Worm (Caenorhabditis elegans) whole organism, L2 larva: ENCODE measurements around the gene smf-1.

ENCODE experiments used
- R02D3.7 ChIP-seq: fragments of 150-350 bp; optimal IDR thresholded peaks from 2 replicates; lab custom pipeline; 2014; ENCODE audit warnings: missing biosample characterization, missing genetic modification characterization
- mab-5 ChIP-seq: fragments of 150-350 bp; optimal IDR thresholded peaks from 2 replicates; lab custom pipeline; 2014; ENCODE audit warnings: missing biosample characterization, missing genetic modification characterization

ce11 chrX:6687756-6688155 is 35.1 kb downstream of the smf-1 start:
- no peak for TF ChIP-seq mab-5
- no peak for TF ChIP-seq R02D3.7 (tag; lab: Kevin White, UChicago)
